Fruit fly (Drosophila melanogaster): Measurements from ENCODE around the gene sp3.

sp3 gene

dm6 chr3R:21499131-21500036 lies 21.3 kb upstream of the sp3 start, which contains the start of gene C15:
Gene C15 (plus strand): TSS chr3R:21499986.
- TF ChIP-seq Dif (GFP tag; optimal IDR thresholded peaks at IDR 0.05; ENCODE audit: partially characterized antibody) (peak; percentile 93), foxo (GFP tag; optimal IDR thresholded peaks at IDR 0.05) (peak; percentile 10 to 60), Hnf4 (GFP tag; optimal IDR thresholded peaks at IDR 0.05) (no peak), usp (GFP tag; optimal IDR thresholded peaks at IDR 0.05) (no peak), Jra (GFP tag; optimal IDR thresholded peaks at IDR 0.05) (peak; percentile 87), dmrt93B (GFP tag; optimal IDR thresholded peaks at IDR 0.05) (no peak), br (GFP tag; optimal IDR thresholded peaks at IDR 0.05) (peak; percentile 68), Myc (optimal IDR thresholded peaks at IDR 0.05) (no peak), fru (GFP tag; optimal IDR thresholded peaks at IDR 0.05) (peak; percentile 55), sage (GFP tag; optimal IDR thresholded peaks at IDR 0.05) (peak; percentile 53), OdsH (GFP tag; optimal IDR thresholded peaks at IDR 0.05) (peak; percentile 28), Vsx2 (GFP tag; optimal IDR thresholded peaks at IDR 0.05; ENCODE audit: partially characterized antibody) (peak; percentile 95), Hr78 (GFP tag; optimal IDR thresholded peaks at IDR 0.05) (no peak), N (GFP tag; optimal IDR thresholded peaks at IDR 0.05) (no peak), CG9705 (GFP tag; optimal IDR thresholded peaks at IDR 0.05) (no peak), Hr83 (GFP tag; optimal IDR thresholded peaks at IDR 0.05; ENCODE audit: poor library complexity, severe bottlenecking) (peak; percentile 96), Abd-B (GFP tag; optimal IDR thresholded peaks at IDR 0.05) (no peak), CrebA (GFP tag; optimal IDR thresholded peaks at IDR 0.05; ENCODE audit: borderline replicate concordance) (peak; percentile 79), CG32264 (GFP tag; optimal IDR thresholded peaks at IDR 0.05) (peak; percentile 51), Mio (GFP tag; optimal IDR thresholded peaks at IDR 0.05) (peak; percentile 40), jim (GFP tag; optimal IDR thresholded peaks at IDR 0.05) (peak; percentile 48), Dfd (GFP tag; optimal IDR thresholded peaks at IDR 0.05) (no peak), tai (GFP tag; optimal IDR thresholded peaks at IDR 0.05) (peak; percentile 86), dsf (GFP tag; optimal IDR thresholded peaks at IDR 0.05; ENCODE audit: borderline replicate concordance) (peak; percentile 28), dl (GFP tag; optimal IDR thresholded peaks at IDR 0.05; ENCODE audit: insufficient read depth in 1 of 2, partially characterized antibody in 2 of 2) (peak; percentile 20 to 75), Sp1 (GFP tag; optimal IDR thresholded peaks at IDR 0.05) (no peak), psq (GFP tag; optimal IDR thresholded peaks at IDR 0.05) (peak; percentile 45), brk (GFP tag; optimal IDR thresholded peaks at IDR 0.05) (no peak), GATAd (GFP tag; optimal IDR thresholded peaks at IDR 0.05) (peak; percentile 6), rgr (GFP tag; optimal IDR thresholded peaks at IDR 0.05) (peak; percentile 71), woc (GFP tag; optimal IDR thresholded peaks at IDR 0.05) (no peak), ey (GFP tag; optimal IDR thresholded peaks at IDR 0.05) (peak; percentile 69), h (GFP tag; optimal IDR thresholded peaks at IDR 0.05) (peak; percentile 79), sv (GFP tag; optimal IDR thresholded peaks at IDR 0.05) (peak; percentile 30), lola (GFP tag; optimal IDR thresholded peaks at IDR 0.05) (no peak), pan (optimal IDR thresholded peaks at IDR 0.05) (no peak), Rel (GFP tag; optimal IDR thresholded peaks at IDR 0.05) (peak; percentile 73), Rel (tag; optimal IDR thresholded peaks at IDR 0.05) (no peak), HLH106 (tag; optimal IDR thresholded peaks at IDR 0.05) (no peak)

- no peak for TF ChIP-seq h (GFP tag; optimal IDR thresholded peaks at IDR 0.05)
- no peak for TF ChIP-seq br (GFP tag; optimal IDR thresholded peaks at IDR 0.05)
- no peak for TF ChIP-seq Vsx2 (GFP tag; optimal IDR thresholded peaks at IDR 0.05; ENCODE audit: partially characterized antibody)
- TF ChIP-seq woc (GFP tag; optimal IDR thresholded peaks at IDR 0.05) = no peak
- no peak for TF ChIP-seq sv (GFP tag; optimal IDR thresholded peaks at IDR 0.05)
- no peak for TF ChIP-seq brk (GFP tag; optimal IDR thresholded peaks at IDR 0.05)
- no peak for TF ChIP-seq dmrt93B (GFP tag; optimal IDR thresholded peaks at IDR 0.05)
- no peak for TF ChIP-seq Mio (GFP tag; optimal IDR thresholded peaks at IDR 0.05)
- no peak for TF ChIP-seq Sp1 (GFP tag; optimal IDR thresholded peaks at IDR 0.05)
- TF ChIP-seq OdsH (GFP tag; optimal IDR thresholded peaks at IDR 0.05) = no peak
- no peak for TF ChIP-seq GATAd (GFP tag; optimal IDR thresholded peaks at IDR 0.05)
- no peak for TF ChIP-seq sage (GFP tag; optimal IDR thresholded peaks at IDR 0.05)
- TF ChIP-seq usp (GFP tag; optimal IDR thresholded peaks at IDR 0.05) = no peak
- no peak for TF ChIP-seq rgr (GFP tag; optimal IDR thresholded peaks at IDR 0.05)
- no peak for TF ChIP-seq ey (GFP tag; optimal IDR thresholded peaks at IDR 0.05)
- TF ChIP-seq Abd-B (GFP tag; optimal IDR thresholded peaks at IDR 0.05) = no peak
- TF ChIP-seq CrebA (GFP tag; optimal IDR thresholded peaks at IDR 0.05; ENCODE audit: borderline replicate concordance) = no peak
- no peak for TF ChIP-seq Dfd (GFP tag; optimal IDR thresholded peaks at IDR 0.05)
- no peak for TF ChIP-seq N (GFP tag; optimal IDR thresholded peaks at IDR 0.05)
These were observed 19.4 kb upstream of the sp3 start for dm6 chr3R:21501263-21501824.
